Fruit fly (Drosophila melanogaster): ENCODE results near the gene Mbs.

dm6 chr3L:16021064-16021683 lies 30.6 kb upstream of the Mbs start:
- TF ChIP-seq OdsH (GFP tag; optimal IDR thresholded peaks at IDR 0.05) (peak; percentile 59), dac (GFP tag; optimal IDR thresholded peaks at IDR 0.05) (peak; percentile 23), CG6854 (GFP tag; optimal IDR thresholded peaks at IDR 0.05) (no peak)

All from whole organism, prepupa.